Worm (Caenorhabditis elegans): Measurements from ENCODE around the gene T27A10.2.

Gene T27A10.2

ce11 chrX:3618842-3619241 is 33.1 kb downstream of the T27A10.2 start:
- TF ChIP-seq nfya-1 (tag; optimal IDR thresholded peaks at IDR 0.05; ENCODE audit: insufficient read depth): no peak
- TF ChIP-seq skn-1 (tag; optimal IDR thresholded peaks at IDR 0.05): no peak
- no peak for TF ChIP-seq ceh-16 (tag; optimal IDR thresholded peaks at IDR 0.05)
- no peak for TF ChIP-seq pqm-1 (tag; optimal IDR thresholded peaks at IDR 0.05)
- TF ChIP-seq nhr-67 (tag; optimal IDR thresholded peaks at IDR 0.05): no peak
- no peak for TF ChIP-seq mdl-1 (tag; optimal IDR thresholded peaks at IDR 0.05)
- no peak for TF ChIP-seq fos-1 (tag; optimal IDR thresholded peaks at IDR 0.05)

- no peak for TF ChIP-seq fkh-2 (tag; optimal IDR thresholded peaks at IDR 0.05)
Measured at ce11 chrX:3623162-3623561, 37.4 kb downstream of the T27A10.2 start, which contains the start of gene C18B2.2. Gene C18B2.2, plus strand, starts transcription at chrX:3623462.

ce11 chrX:3625599-3625998 is 39.8 kb downstream of the T27A10.2 start:
- TF ChIP-seq ztf-11 (tag; optimal IDR thresholded peaks at IDR 0.05) (no peak), ztf-4 (tag; optimal IDR thresholded peaks at IDR 0.05) (no peak), aly-2 (tag; optimal IDR thresholded peaks at IDR 0.05) (no peak), fkh-10 (GFP tag; optimal IDR thresholded peaks at IDR 0.05) (no peak), nhr-11 (tag; optimal IDR thresholded peaks at IDR 0.05) (no peak), elt-3 (tag; optimal IDR thresholded peaks at IDR 0.05) (no peak), tbx-2 (tag; optimal IDR thresholded peaks at IDR 0.05) (no peak), ceh-16 (tag; optimal IDR thresholded peaks at IDR 0.05) (no peak), sea-2 (GFP tag; optimal IDR thresholded peaks at IDR 0.05) (no peak), mdl-1 (tag; optimal IDR thresholded peaks at IDR 0.05) (no peak), egl-5 (tag; optimal IDR thresholded peaks at IDR 0.05) (no peak), elt-1 (tag; optimal IDR thresholded peaks at IDR 0.05) (no peak), daf-12 (tag; optimal IDR thresholded peaks at IDR 0.05) (no peak), ceh-82 (tag; optimal IDR thresholded peaks at IDR 0.05) (no peak), R02D3.7 (tag; optimal IDR thresholded peaks at IDR 0.05) (no peak), skn-1 (tag; optimal IDR thresholded peaks at IDR 0.05) (no peak), ceh-9 (tag; optimal IDR thresholded peaks at IDR 0.05) (no peak), unc-39 (tag; optimal IDR thresholded peaks at IDR 0.05) (no peak)

- TF ChIP-seq zag-1 (tag; optimal IDR thresholded peaks at IDR 0.05): no peak
- no peak for TF ChIP-seq fos-1 (tag; optimal IDR thresholded peaks at IDR 0.05)
- TF ChIP-seq ceh-28 (tag; optimal IDR thresholded peaks at IDR 0.05): no peak
- TF ChIP-seq ztf-11 (tag; optimal IDR thresholded peaks at IDR 0.05): no peak
- no peak for TF ChIP-seq jun-1 (tag; optimal IDR thresholded peaks at IDR 0.05)
- TF ChIP-seq ztf-4 (tag; optimal IDR thresholded peaks at IDR 0.05): no peak
- no peak for TF ChIP-seq hmg-11 (tag; optimal IDR thresholded peaks at IDR 0.05)
- no peak for TF ChIP-seq snpc-4 (tag; optimal IDR thresholded peaks at IDR 0.05)
- TF ChIP-seq ceh-9 (tag; optimal IDR thresholded peaks at IDR 0.05): no peak
- TF ChIP-seq unc-39 (tag; optimal IDR thresholded peaks at IDR 0.05): no peak
- no peak for TF ChIP-seq aly-2 (tag; optimal IDR thresholded peaks at IDR 0.05)
- TF ChIP-seq daf-12 (tag; optimal IDR thresholded peaks at IDR 0.05): no peak
- no peak for TF ChIP-seq lin-15B (tag; optimal IDR thresholded peaks at IDR 0.05)
- TF ChIP-seq egl-27 (tag; optimal IDR thresholded peaks at IDR 0.05): no peak
- no peak for TF ChIP-seq nhr-43 (tag; optimal IDR thresholded peaks at IDR 0.05; ENCODE audit: poor library complexity, severe bottlenecking)
- TF ChIP-seq ceh-82 (tag; optimal IDR thresholded peaks at IDR 0.05): no peak
- TF ChIP-seq nhr-25 (tag; optimal IDR thresholded peaks at IDR 0.05): no peak
- TF ChIP-seq tbx-2 (tag; optimal IDR thresholded peaks at IDR 0.05): no peak
Measured at ce11 chrX:3628016-3628415, 42.3 kb downstream of the T27A10.2 start, which contains the start of gene vep-2. Gene vep-2, plus strand, starts transcription at chrX:3628316.

- TF ChIP-seq nhr-23 (tag; optimal IDR thresholded peaks at IDR 0.05): no peak
- no peak for TF ChIP-seq eor-1 (tag; optimal IDR thresholded peaks at IDR 0.05)
- no peak for TF ChIP-seq mdl-1 (tag; optimal IDR thresholded peaks at IDR 0.05)
- no peak for TF ChIP-seq egl-27 (tag; optimal IDR thresholded peaks at IDR 0.05)
- no peak for TF ChIP-seq tbx-2 (tag; optimal IDR thresholded peaks at IDR 0.05)
- TF ChIP-seq lin-39 (tag; optimal IDR thresholded peaks at IDR 0.05): no peak
- no peak for TF ChIP-seq aly-2 (tag; optimal IDR thresholded peaks at IDR 0.05)
- no peak for TF ChIP-seq unc-62 (GFP tag; optimal IDR thresholded peaks at IDR 0.05)
- TF ChIP-seq ZK546.5 (tag; optimal IDR thresholded peaks at IDR 0.05): no peak
- TF ChIP-seq zag-1 (tag; optimal IDR thresholded peaks at IDR 0.05): no peak
- no peak for TF ChIP-seq nhr-28 (tag; optimal IDR thresholded peaks at IDR 0.05)
- no peak for TF ChIP-seq fos-1 (tag; optimal IDR thresholded peaks at IDR 0.05)
- no peak for TF ChIP-seq egl-5 (tag; optimal IDR thresholded peaks at IDR 0.05)
- no peak for TF ChIP-seq ztf-11 (tag; optimal IDR thresholded peaks at IDR 0.05)
Measured at ce11 chrX:3630090-3630489, 44.3 kb downstream of the T27A10.2 start.
